Fruit fly (Drosophila melanogaster) whole organism, embryonic: ENCODE data around the gene CG46396.

Experiments
- Abd-B ChIP-seq: fragments of 200-800 bp; sonication (Bioruptor generic); optimal IDR thresholded peaks from 2 replicates; lab custom pipeline; 2018; ENCODE audit warnings: missing biosample characterization, mild to moderate bottlenecking, missing genetic modification characterization, moderate library complexity
- Ada2b ChIP-seq: fragments of 200-800 bp; sonication (Bioruptor generic); IDR thresholded peaks from 2 replicates; pipeline ENCODE4 v1.3.6; 2022; ENCODE audit warnings: missing biosample characterization, missing genetic modification characterization
- CG10209 ChIP-seq: fragments of 200-800 bp; sonication (Bioruptor generic); optimal IDR thresholded peaks from 3 replicates; lab custom pipeline; 2017; ENCODE audit warnings: missing biosample characterization, mild to moderate bottlenecking, missing genetic modification characterization, missing genetic modification reagents
- CG11247 ChIP-seq: fragments of 200-800 bp; sonication (Bioruptor generic); IDR thresholded peaks from 2 replicates; pipeline ENCODE4 v1.3.6; 2022; ENCODE audit warnings: missing biosample characterization, missing genetic modification characterization
- CG13424 ChIP-seq: fragments of 200-800 bp; sonication (Bioruptor generic); optimal IDR thresholded peaks from 2 replicates; lab custom pipeline; 2019; ENCODE audit warnings: missing biosample characterization, mild to moderate bottlenecking, missing genetic modification characterization, moderate library complexity
- CG14050 ChIP-seq: fragments of 200-800 bp; sonication (Bioruptor generic); IDR thresholded peaks from 3 replicates; pipeline ENCODE4 v1.3.6; 2022; ENCODE audit warnings: missing biosample characterization, missing genetic modification characterization
- CG14965 ChIP-seq: fragments of 200-800 bp; sonication (Bioruptor generic); optimal IDR thresholded peaks from 2 replicates; lab custom pipeline; 2016; ENCODE audit warnings: missing biosample characterization, missing genetic modification characterization, borderline replicate concordance
- CG17385 ChIP-seq: fragments of 200-800 bp; sonication (Bioruptor generic); optimal IDR thresholded peaks from 3 replicates; lab custom pipeline; 2018; ENCODE audit warnings: missing biosample characterization, mild to moderate bottlenecking, missing genetic modification characterization
- CG2116 ChIP-seq: fragments of 200-800 bp; sonication (Bioruptor generic); optimal IDR thresholded peaks from 3 replicates; lab custom pipeline; 2018; ENCODE audit warnings: missing biosample characterization, mild to moderate bottlenecking, missing genetic modification characterization
- CG30020 ChIP-seq: fragments of 200-800 bp; optimal IDR thresholded peaks from 2 replicates; lab custom pipeline; 2019; ENCODE audit warnings: missing biosample characterization, mild to moderate bottlenecking, missing genetic modification characterization, moderate library complexity
- CG33213 ChIP-seq: fragments of 200-800 bp; sonication (Bioruptor generic); optimal IDR thresholded peaks from 3 replicates; lab custom pipeline; 2016; ENCODE audit warnings: missing biosample characterization, missing genetic modification characterization
- CG6813 ChIP-seq: fragments of 200-800 bp; sonication (Bioruptor generic); optimal IDR thresholded peaks from 2 replicates; lab custom pipeline; 2017; ENCODE audit warnings: missing biosample characterization, missing genetic modification characterization, mild to moderate bottlenecking, moderate library complexity, missing genetic modification reagents
- CG7928 ChIP-seq: fragments of 200-800 bp; sonication (Bioruptor generic); optimal IDR thresholded peaks from 2 replicates; lab custom pipeline; 2017; ENCODE audit warnings: missing biosample characterization, mild to moderate bottlenecking, missing genetic modification characterization
- CG8359 ChIP-seq: fragments of 200-800 bp; sonication (Bioruptor generic); optimal IDR thresholded peaks from 2 replicates; lab custom pipeline; 2017; ENCODE audit warnings: missing biosample characterization, mild to moderate bottlenecking, missing genetic modification characterization, borderline replicate concordance
- CG9727 ChIP-seq: fragments of 200-800 bp; sonication (Bioruptor generic); optimal IDR thresholded peaks from 3 replicates; lab custom pipeline; 2017; ENCODE audit warnings: missing biosample characterization, mild to moderate bottlenecking, missing genetic modification characterization
- CkIIα-i1 ChIP-seq: fragments of 200-800 bp; sonication (Bioruptor generic); IDR thresholded peaks from 2 replicates; pipeline ENCODE4 v1.3.6; 2022; ENCODE audit warnings: missing biosample characterization, missing genetic modification characterization
- Doc2 ChIP-seq: fragments of 200-800 bp; sonication (Bioruptor generic); IDR thresholded peaks from 2 replicates; pipeline ENCODE4 v1.3.6; 2022; ENCODE audit warnings: missing biosample characterization, missing genetic modification characterization
- Doc3 ChIP-seq: fragments of 200-800 bp; sonication (Bioruptor generic); IDR thresholded peaks from 3 replicates; pipeline ENCODE4 v1.3.6; 2022; ENCODE audit warnings: missing biosample characterization, missing genetic modification characterization; ENCODE audit not compliant: partially characterized antibody
- ERR ChIP-seq: fragments of 200-800 bp; sonication (Bioruptor generic); optimal IDR thresholded peaks from 2 replicates; lab custom pipeline; 2016; ENCODE audit warnings: missing biosample characterization, missing genetic modification characterization
- Fer1 ChIP-seq: fragments of 200-800 bp; sonication (Bioruptor generic); optimal IDR thresholded peaks from 2 replicates; lab custom pipeline; 2017; ENCODE audit warnings: missing biosample characterization, mild to moderate bottlenecking, missing genetic modification characterization
- Hmr ChIP-seq: fragments of 200-800 bp; sonication (Bioruptor generic); optimal IDR thresholded peaks from 3 replicates; lab custom pipeline; 2017; ENCODE audit warnings: mild to moderate bottlenecking, missing biosample characterization, missing genetic modification reagents, missing genetic modification characterization
- Hr3 ChIP-seq: fragments of 200-800 bp; sonication (Bioruptor generic); optimal IDR thresholded peaks from 3 replicates; lab custom pipeline; 2016; ENCODE audit warnings: missing biosample characterization, missing genetic modification characterization
- MBD-R2 ChIP-seq: fragments of 200-800 bp; sonication (Bioruptor generic); IDR thresholded peaks from 2 replicates; pipeline ENCODE4 v1.3.6; 2022; ENCODE audit warnings: missing biosample characterization, missing genetic modification characterization
- Mrtf ChIP-seq: fragments of 200-800 bp; sonication (Bioruptor generic); IDR thresholded peaks from 3 replicates; pipeline ENCODE4 v1.3.6; 2022; ENCODE audit warnings: missing biosample characterization, missing genetic modification characterization
- Myb ChIP-seq: fragments of 200-800 bp; sonication (Bioruptor generic); optimal IDR thresholded peaks from 2 replicates; lab custom pipeline; 2016; ENCODE audit warnings: missing biosample characterization, missing genetic modification characterization
- Scr ChIP-seq: fragments of 200-800 bp; sonication (Bioruptor generic); IDR thresholded peaks from 2 replicates; pipeline ENCODE4 v1.3.6; 2022; ENCODE audit warnings: missing biosample characterization, missing genetic modification characterization; ENCODE audit not compliant: partially characterized antibody
- Side ChIP-seq: fragments of 200-800 bp; sonication (Bioruptor generic); optimal IDR thresholded peaks from 2 replicates; lab custom pipeline; 2016; ENCODE audit warnings: missing biosample characterization, missing genetic modification characterization
- Sry-δ ChIP-seq: fragments of 200-800 bp; sonication (Bioruptor generic); optimal IDR thresholded peaks from 2 replicates; lab custom pipeline; 2016; ENCODE audit warnings: missing biosample characterization, missing genetic modification characterization
- amos ChIP-seq: fragments of 200-800 bp; sonication (Bioruptor generic); IDR thresholded peaks from 2 replicates; pipeline ENCODE4 v1.3.6; 2022; ENCODE audit warnings: missing biosample characterization, missing genetic modification characterization; ENCODE audit not compliant: partially characterized antibody
- bcd ChIP-seq: fragments of 200-800 bp; sonication (Bioruptor generic); optimal IDR thresholded peaks from 2 replicates; lab custom pipeline; 2017; ENCODE audit warnings: missing biosample characterization, mild to moderate bottlenecking, missing genetic modification characterization
- dati ChIP-seq: fragments of 200-800 bp; sonication (Bioruptor generic); IDR thresholded peaks from 2 replicates; pipeline ENCODE4 v1.3.6; 2022; ENCODE audit warnings: missing biosample characterization, missing genetic modification characterization
- dm ChIP-seq: fragments of 200-800 bp; sonication (Bioruptor generic); optimal IDR thresholded peaks from 3 replicates; lab custom pipeline; 2016; ENCODE audit warnings: missing biosample characterization, missing genetic modification characterization
- emc ChIP-seq: fragments of 200-800 bp; sonication (Bioruptor generic); optimal IDR thresholded peaks from 2 replicates; lab custom pipeline; 2016; ENCODE audit warnings: missing biosample characterization, missing genetic modification characterization
- esg ChIP-seq: fragments of 200-800 bp; sonication (Bioruptor generic); conservative IDR thresholded peaks from 2 replicates; pipeline ENCODE4 v1.3.6; 2022; ENCODE audit warnings: missing biosample characterization, missing genetic modification characterization
- eyg ChIP-seq: fragments of 200-800 bp; sonication (Bioruptor generic); optimal IDR thresholded peaks from 3 replicates; lab custom pipeline; 2016; ENCODE audit warnings: missing biosample characterization, missing genetic modification characterization
- hb ChIP-seq: fragments of 200-800 bp; sonication (Bioruptor generic); IDR thresholded peaks from 3 replicates; pipeline ENCODE4 v1.3.6; 2022; ENCODE audit warnings: missing biosample characterization, missing genetic modification characterization; ENCODE audit not compliant: partially characterized antibody
- hkb ChIP-seq, 2 experiments: fragments of 200-800 bp in 1 of 2; fragments of >200 bp in 1 of 2; sonication (Bioruptor generic) in 1 of 2; IDR thresholded peaks in 1 of 2; optimal IDR thresholded peaks in 1 of 2; 2 replicates each; pipeline versions ENCODE4 v1.3.6 to Lab custom; 2017 to 2022; ENCODE audit warnings: missing biosample characterization in 1 of 2, missing genetic modification characterization in 1 of 2
- jigr1 ChIP-seq: fragments of 200-800 bp; sonication (Bioruptor generic); IDR thresholded peaks from 3 replicates; pipeline ENCODE4 v1.3.6; 2022; ENCODE audit warnings: missing biosample characterization, missing genetic modification characterization
- jumu ChIP-seq: fragments of 200-800 bp; sonication (Bioruptor generic); optimal IDR thresholded peaks from 3 replicates; lab custom pipeline; 2016; ENCODE audit warnings: missing biosample characterization, missing genetic modification characterization
- kah ChIP-seq: fragments of 200-800 bp; sonication (Bioruptor generic); optimal IDR thresholded peaks from 2 replicates; lab custom pipeline; 2018; ENCODE audit warnings: missing biosample characterization, mild to moderate bottlenecking, missing genetic modification characterization
- kni ChIP-seq: fragments of 200-800 bp; sonication (Bioruptor generic); optimal IDR thresholded peaks from 3 replicates; lab custom pipeline; 2017; ENCODE audit warnings: mild to moderate bottlenecking, missing biosample characterization, missing genetic modification reagents, missing genetic modification characterization
- nerfin-2 ChIP-seq: fragments of 200-800 bp; sonication (Bioruptor generic); IDR thresholded peaks from 2 replicates; pipeline ENCODE4 v1.3.6; 2022; ENCODE audit warnings: missing biosample characterization, missing genetic modification characterization; ENCODE audit not compliant: partially characterized antibody
- odd ChIP-seq: fragments of 200-800 bp; sonication (Bioruptor generic); optimal IDR thresholded peaks from 2 replicates; lab custom pipeline; 2017; ENCODE audit warnings: missing biosample characterization, mild to moderate bottlenecking, missing genetic modification characterization
- phol ChIP-seq: fragments of 200-800 bp; sonication (Bioruptor generic); optimal IDR thresholded peaks from 3 replicates; lab custom pipeline; 2018; ENCODE audit warnings: missing biosample characterization, mild to moderate bottlenecking, missing genetic modification characterization, moderate library complexity
- schlank ChIP-seq: fragments of 200-800 bp; sonication (Bioruptor generic); optimal IDR thresholded peaks from 2 replicates; lab custom pipeline; 2018; ENCODE audit warnings: missing biosample characterization, mild to moderate bottlenecking, missing genetic modification characterization
- sens ChIP-seq: fragments of 200-800 bp; sonication (Bioruptor generic); peaks from one replicate; lab custom pipeline; 2016; ENCODE audit warnings: missing biosample characterization, missing genetic modification characterization
- sna ChIP-seq: fragments of 200-800 bp; sonication (Bioruptor generic); IDR thresholded peaks from 2 replicates; pipeline ENCODE4 v1.3.6; 2022; ENCODE audit warnings: missing biosample characterization, missing genetic modification characterization; ENCODE audit not compliant: partially characterized antibody
- stwl ChIP-seq: fragments of 200-800 bp; sonication (Bioruptor generic); optimal IDR thresholded peaks from 3 replicates; lab custom pipeline; 2018; ENCODE audit warnings: missing biosample characterization, mild to moderate bottlenecking, missing genetic modification characterization, moderate library complexity
- tap ChIP-seq: fragments of 200-800 bp; optimal IDR thresholded peaks from 3 replicates; lab custom pipeline; 2019; ENCODE audit warnings: missing biosample characterization, mild to moderate bottlenecking, missing genetic modification characterization, moderate library complexity
- wek ChIP-seq: fragments of 200-800 bp; sonication (Bioruptor generic); optimal IDR thresholded peaks from 3 replicates; lab custom pipeline; 2018; ENCODE audit warnings: missing biosample characterization, mild to moderate bottlenecking, missing genetic modification characterization, moderate library complexity

CG46396 gene

dm6 chr3R:6345814-6346213, 42.0 kb downstream of the CG46396 start, which contains the start of the genes SmD2 and CG18048 (continued):
- no peak for TF ChIP-seq ERR (GFP tag; lab: Kevin White, UChicago)
- TF ChIP-seq nerfin-2 (GFP tag; lab: Robert Waterston, UW) = peak; percentile 54; the same call in 1 of the 2 replicates
- TF ChIP-seq CG10209 (GFP tag; lab: Kevin White, UChicago) = no peak
- no peak for TF ChIP-seq emc
- no peak for TF ChIP-seq wek (GFP tag; lab: Kevin White, UChicago)
- TF ChIP-seq MBD-R2 (GFP tag; lab: Robert Waterston, UW) = peak; percentile 92
- peak; percentile 32 for TF ChIP-seq CG13424 (tag; lab: Kevin White, UChicago)
- no peak for TF ChIP-seq Ada2b (GFP tag; lab: Robert Waterston, UW)
- TF ChIP-seq Scr (GFP tag; lab: Robert Waterston, UW) = peak; percentile 82
- TF ChIP-seq Side (GFP tag; lab: Kevin White, UChicago) = no peak
- peak; percentile 75 for TF ChIP-seq amos (GFP tag; lab: Robert Waterston, UW)
- TF ChIP-seq Fer1 (GFP tag; lab: Kevin White, UChicago) = peak; percentile 9
- no peak for TF ChIP-seq CG6813 (GFP tag; lab: Kevin White, UChicago)
- TF ChIP-seq bcd = peak; percentile 12
- no peak for TF ChIP-seq schlank (tag; lab: Kevin White, UChicago)
- no peak for TF ChIP-seq Hmr (GFP tag; lab: Kevin White, UChicago)
- TF ChIP-seq CG14965 = no peak
- no peak for TF ChIP-seq jumu (GFP tag; lab: Kevin White, UChicago)
- TF ChIP-seq CG14050 = no peak
- TF ChIP-seq CG8359 (GFP tag; lab: Kevin White, UChicago) = no peak
- peak; percentile 61 for TF ChIP-seq Myb (GFP tag; lab: Kevin White, UChicago)
- TF ChIP-seq CG33213 = peak; percentile 4
- TF ChIP-seq kah (GFP tag; lab: Kevin White, UChicago) = no peak
- TF ChIP-seq sens (GFP tag; lab: Kevin White, UChicago) = peak; percentile 27
- peak; percentile 57; the same call in 1 of the 3 replicates for TF ChIP-seq hb (GFP tag; lab: Robert Waterston, UW)
- TF ChIP-seq eyg (GFP tag; lab: Kevin White, UChicago) = no peak
- TF ChIP-seq odd (GFP tag; lab: Kevin White, UChicago) = no peak
- TF ChIP-seq Hr3 (GFP tag; lab: Kevin White, UChicago) = no peak
- TF ChIP-seq sna (GFP tag; lab: Robert Waterston, UW) = peak; percentile 72
- TF ChIP-seq phol (tag; lab: Kevin White, UChicago) = peak; percentile 73
- TF ChIP-seq CkIIα-i1 = no peak
- peak; percentile 5 for TF ChIP-seq Abd-B (GFP tag; lab: Kevin White, UChicago)
- peak; percentile 74 for TF ChIP-seq Doc3 (GFP tag; lab: Robert Waterston, UW)
- TF ChIP-seq esg (GFP tag; lab: Robert Waterston, UW) = no peak
- TF ChIP-seq dati (GFP tag; lab: Robert Waterston, UW) = no peak
- TF ChIP-seq stwl = peak; percentile 83
- TF ChIP-seq CG9727 (GFP tag; lab: Kevin White, UChicago) = peak; percentile 14
- TF ChIP-seq Sry-δ (GFP tag; lab: Kevin White, UChicago) = peak; percentile 72
- TF ChIP-seq CG17385 (GFP tag; lab: Kevin White, UChicago) = no peak
- no peak for TF ChIP-seq Doc2 (GFP tag; lab: Robert Waterston, UW)
- TF ChIP-seq CG2116 = peak; percentile 59
- no peak for TF ChIP-seq kni
- no peak for TF ChIP-seq jigr1 (GFP tag; lab: Robert Waterston, UW)
- TF ChIP-seq CG30020 (tag; lab: Kevin White, UChicago) = peak; percentile 67
- TF ChIP-seq CG11247 (GFP tag; lab: Robert Waterston, UW) = no peak
- peak; percentile 93 for TF ChIP-seq CG7928
- TF ChIP-seq Mrtf (GFP tag; lab: Robert Waterston, UW) = no peak
- TF ChIP-seq dm (GFP tag; lab: Kevin White, UChicago) = peak; percentile 68
- TF ChIP-seq tap = no peak
- peak; percentile 43 for TF ChIP-seq hkb (optimal IDR thresholded peaks at IDR 0.05; lab: Kevin White, UChicago)
- no peak for TF ChIP-seq hkb (GFP tag; IDR thresholded peaks at IDR 0.05; lab: Robert Waterston, UW)
